Worm (Caenorhabditis elegans) whole organism, L3 larva: ENCODE data around the gene srw-120.

Experiments used
- ZK546.5 ChIP-seq: sonication (generic microtip); optimal IDR thresholded peaks from 2 replicates; lab custom pipeline; 2017; ENCODE audit warnings: missing biosample characterization, missing genetic modification characterization
- elt-2 ChIP-seq: sonication (generic microtip); optimal IDR thresholded peaks from 2 replicates; lab custom pipeline; 2016; ENCODE audit warnings: missing genetic modification reagents, mild to moderate bottlenecking, missing genetic modification characterization, missing compliant biosample characterization
- hmg-11 ChIP-seq: sonication (generic microtip); optimal IDR thresholded peaks from 2 replicates; lab custom pipeline; 2016; ENCODE audit warnings: missing genetic modification characterization, missing compliant biosample characterization
- jun-1 ChIP-seq: fragments of 150-350 bp; optimal IDR thresholded peaks from 2 replicates; lab custom pipeline; 2014; ENCODE audit warnings: missing biosample characterization, missing genetic modification reagents, missing genetic modification characterization
- nfya-1 ChIP-seq: sonication (generic microtip); optimal IDR thresholded peaks from 2 replicates; lab custom pipeline; 2017; ENCODE audit warnings: missing genetic modification characterization, mild to moderate bottlenecking, missing compliant biosample characterization, antibody characterized with exemption, moderate library complexity; ENCODE audit not compliant: insufficient read depth
- nhr-12 ChIP-seq: fragments of 150-350 bp; optimal IDR thresholded peaks from 2 replicates; lab custom pipeline; 2014; ENCODE audit warnings: missing biosample characterization, missing genetic modification characterization
- nhr-28 ChIP-seq: fragments of 150-350 bp; optimal IDR thresholded peaks from 2 replicates; lab custom pipeline; 2014; ENCODE audit warnings: missing biosample characterization, missing genetic modification characterization
- pqm-1 ChIP-seq: fragments of 150-350 bp; optimal IDR thresholded peaks from 2 replicates; lab custom pipeline; 2017; ENCODE audit warnings: missing biosample characterization, missing genetic modification characterization, inconsistent platforms
- unc-62 ChIP-seq: fragments of 150-350 bp; sonication (generic microtip); optimal IDR thresholded peaks from 4 replicates; lab custom pipeline; 2014; ENCODE audit warnings: missing biosample characterization, missing genetic modification reagents, missing genetic modification characterization

DNA sequence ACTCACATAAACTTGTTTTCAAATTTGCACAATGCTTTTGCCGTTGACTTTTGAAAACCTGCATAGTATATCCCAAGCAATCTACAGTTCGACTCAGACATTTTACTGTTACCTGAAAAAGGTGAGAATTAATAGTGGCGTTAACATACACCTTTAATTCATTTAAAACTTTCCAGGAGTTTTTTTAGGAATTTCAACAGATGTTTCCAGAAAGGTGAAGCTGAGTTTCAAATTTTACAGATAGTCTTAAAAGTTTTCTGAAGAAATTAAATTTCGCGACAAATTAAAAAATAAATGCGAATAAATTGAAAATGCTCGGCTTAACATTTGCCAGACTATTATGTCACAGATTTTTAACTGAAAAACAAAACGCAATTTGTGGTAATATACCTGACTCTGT is 3.7 kb upstream of the srw-120 start, which contains the start of gene srw-119:
- no peak for TF ChIP-seq nhr-28 (tag; lab: Kevin White, UChicago)
- TF ChIP-seq nfya-1 = no peak
- TF ChIP-seq pqm-1 (tag; lab: Kevin White, UChicago) = no peak
- TF ChIP-seq elt-2 (tag; lab: Kevin White, UChicago) = no peak
- TF ChIP-seq jun-1 = no peak
- TF ChIP-seq ZK546.5 (tag; lab: Kevin White, UChicago) = no peak
- TF ChIP-seq nhr-12 (tag; lab: Kevin White, UChicago) = no peak
- TF ChIP-seq unc-62 = no peak
- TF ChIP-seq hmg-11 (tag; lab: Kevin White, UChicago) = no peak
